Worm (Caenorhabditis elegans): Measurements from ENCODE around the gene sdz-8.
"Not testable (repeated sequence)": the region's sequence is repeated elsewhere in the genome, so short reads cannot be mapped to it uniquely, and the experiment has no call there.

DNA sequence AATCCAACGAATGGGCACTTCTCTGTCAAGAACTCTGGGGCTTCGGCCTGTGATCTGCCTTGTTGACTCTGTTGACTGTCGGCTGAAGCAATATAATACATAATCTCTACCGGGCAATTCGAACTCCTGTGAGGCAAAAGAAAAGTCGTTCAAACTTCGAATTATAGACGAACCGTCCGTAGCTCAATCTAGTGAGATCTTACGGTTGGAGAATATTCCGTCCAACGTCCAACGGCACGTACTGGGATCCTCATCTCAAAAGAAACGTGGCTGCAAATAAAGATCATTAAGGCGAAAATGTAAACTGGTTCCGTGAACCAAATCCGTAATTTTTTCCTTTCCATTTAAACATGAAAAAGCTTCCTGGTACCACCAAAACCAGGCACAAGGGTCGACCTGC, 35.3 kb downstream of the sdz-8 start, which contains the start of gene T11F9.14:
- not testable (repeated sequence) for TF ChIP-seq sea-2 (GFP tag; optimal IDR thresholded peaks at IDR 0.05); nhr-11 (tag; optimal IDR thresholded peaks at IDR 0.05); unc-39 (tag; optimal IDR thresholded peaks at IDR 0.05); ZK546.5 (tag; optimal IDR thresholded peaks at IDR 0.05); egl-27 (tag; optimal IDR thresholded peaks at IDR 0.05); ceh-82 (tag; optimal IDR thresholded peaks at IDR 0.05); ztf-11 (tag; optimal IDR thresholded peaks at IDR 0.05); skn-1 (tag; optimal IDR thresholded peaks at IDR 0.05); nhr-28 (tag; optimal IDR thresholded peaks at IDR 0.05); lin-15B (tag; optimal IDR thresholded peaks at IDR 0.05); elt-1 (tag; optimal IDR thresholded peaks at IDR 0.05)

All from whole organism, L3 larva.